Worm (Caenorhabditis elegans): ENCODE data around the gene cnc-4.

The cnc-4 gene

DNA sequence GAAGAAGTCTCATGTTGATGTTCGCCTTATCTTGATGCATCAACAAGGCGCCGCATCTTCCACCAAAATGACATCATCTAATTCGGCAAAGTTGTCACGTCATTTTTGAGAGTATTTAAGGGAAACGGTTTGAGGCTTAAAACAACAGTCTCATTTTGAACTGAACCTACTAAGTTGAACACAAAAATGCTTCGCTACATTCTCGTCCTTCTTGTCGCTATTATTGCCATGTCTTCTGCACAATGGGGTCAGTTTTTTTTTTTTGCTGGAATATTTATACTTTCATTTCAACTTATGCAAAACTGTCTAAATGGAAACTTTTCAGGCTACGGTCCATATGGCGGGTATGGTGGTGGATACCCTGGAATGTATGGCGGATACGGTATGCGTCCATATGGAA is at the start of gene cnc-4:
cnc-4 (plus strand) TSS at position 117 of the 400 bp plus-strand sequence.
- no peak for TF ChIP-seq nhr-23 (tag; optimal IDR thresholded peaks at IDR 0.05)
- no peak for TF ChIP-seq unc-62 (GFP tag; optimal IDR thresholded peaks at IDR 0.05)
- TF ChIP-seq ama-1 (optimal IDR thresholded peaks at IDR 0.05) = peak; percentile 79
- peak; percentile 56 for TF ChIP-seq sma-3 (GFP tag; optimal IDR thresholded peaks at IDR 0.05)
- no peak for TF ChIP-seq ceh-16 (tag; optimal IDR thresholded peaks at IDR 0.05)

DNA sequence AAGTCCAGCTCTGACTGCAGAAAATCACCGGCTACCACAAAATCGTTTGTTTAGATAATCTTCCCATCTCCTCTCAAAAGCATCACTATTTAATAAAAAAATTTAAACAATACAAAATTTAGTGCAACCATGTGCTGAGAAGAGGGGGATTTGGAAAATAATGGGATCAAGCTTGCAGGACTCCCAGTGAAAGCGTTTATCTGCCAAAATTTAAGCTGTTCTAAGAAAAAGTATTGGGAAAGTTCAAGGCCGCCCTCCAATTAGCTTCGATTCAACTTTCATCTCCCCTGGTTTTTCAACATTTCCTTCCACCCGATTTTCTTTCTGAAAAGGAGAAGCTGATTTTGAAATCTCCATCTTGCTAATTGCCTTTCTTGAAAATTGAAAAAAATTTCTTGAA is 38.9 kb upstream of the cnc-4 start:
- no peak for TF ChIP-seq ztf-1 (GFP tag; conservative IDR thresholded peaks at IDR 0.05)
- no peak for TF ChIP-seq nhr-237 (tag; optimal IDR thresholded peaks at IDR 0.05)
- TF ChIP-seq Y55F3AM.14 (GFP tag; optimal IDR thresholded peaks at IDR 0.05) = no peak
- no peak for TF ChIP-seq F13H6.1 (tag; optimal IDR thresholded peaks at IDR 0.05)
- TF ChIP-seq nhr-6 (tag; optimal IDR thresholded peaks at IDR 0.05) = no peak
- no peak for TF ChIP-seq snpc-4 (tag; optimal IDR thresholded peaks at IDR 0.05)
- TF ChIP-seq nhr-23 (tag; optimal IDR thresholded peaks at IDR 0.05) = no peak
- TF ChIP-seq aly-2 (tag; optimal IDR thresholded peaks at IDR 0.05) = no peak
- no peak for TF ChIP-seq ama-1 (optimal IDR thresholded peaks at IDR 0.05)
- TF ChIP-seq ceh-82 (tag; optimal IDR thresholded peaks at IDR 0.05) = no peak
- no peak for TF ChIP-seq mab-5 (tag; optimal IDR thresholded peaks at IDR 0.05)
- no peak for TF ChIP-seq nhr-10 (tag; optimal IDR thresholded peaks at IDR 0.05)

DNA sequence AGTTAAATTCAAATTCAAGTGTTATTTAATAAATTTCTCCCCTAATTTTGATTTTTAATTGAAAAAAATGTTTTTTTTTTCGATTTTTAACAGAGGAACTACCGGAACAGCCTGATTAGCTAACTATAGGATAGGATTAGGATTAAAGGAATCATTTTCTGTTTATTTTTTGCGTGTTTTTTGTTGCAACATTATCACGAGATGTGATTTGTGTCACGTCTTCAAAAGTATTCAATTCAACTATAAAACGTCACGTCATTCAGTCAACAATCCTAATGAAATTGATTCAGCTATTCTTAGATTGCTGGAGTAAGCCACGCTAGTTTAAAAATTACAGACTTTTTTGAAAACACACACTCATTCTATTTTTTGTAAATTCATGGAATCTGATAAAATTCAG is 36.3 kb upstream of the cnc-4 start:
- TF ChIP-seq Y55F3AM.14 (GFP tag; optimal IDR thresholded peaks at IDR 0.05) (no peak), ztf-11 (tag; optimal IDR thresholded peaks at IDR 0.05) (no peak), elt-1 (tag; optimal IDR thresholded peaks at IDR 0.05) (no peak), nhr-21 (tag; optimal IDR thresholded peaks at IDR 0.05) (no peak), ama-1 (optimal IDR thresholded peaks at IDR 0.05) (no peak), R02D3.7 (tag; optimal IDR thresholded peaks at IDR 0.05) (no peak), ceh-16 (tag; optimal IDR thresholded peaks at IDR 0.05) (no peak), egl-27 (tag; optimal IDR thresholded peaks at IDR 0.05) (no peak), nhr-11 (tag; optimal IDR thresholded peaks at IDR 0.05) (no peak)

DNA sequence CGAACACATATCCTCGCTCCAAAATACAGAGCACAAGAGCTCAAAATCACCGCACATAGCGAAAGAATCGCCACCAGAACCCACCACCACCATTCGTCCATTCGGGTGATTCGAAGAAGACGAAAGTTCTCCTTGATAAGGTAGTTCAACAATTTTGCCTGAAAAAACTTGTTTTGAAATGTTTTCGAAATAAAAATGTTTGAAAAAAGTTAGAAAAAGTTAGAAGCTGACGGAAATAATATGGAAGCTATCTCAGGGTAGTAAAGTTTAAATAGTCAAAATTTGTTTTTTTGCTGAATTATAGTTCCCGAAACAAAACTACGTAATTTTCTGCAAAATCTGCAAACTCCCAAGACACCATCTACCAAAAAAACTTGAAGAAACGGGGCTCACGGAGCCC is 35.5 kb upstream of the cnc-4 start, which contains the start of gene snt-5:
snt-5 (minus strand) TSS at position 101 of the 400 bp plus-strand sequence.
- no peak for TF ChIP-seq nhr-10 (tag; optimal IDR thresholded peaks at IDR 0.05)
- TF ChIP-seq fos-1 (tag; optimal IDR thresholded peaks at IDR 0.05) = no peak
- TF ChIP-seq dmd-4 (tag; optimal IDR thresholded peaks at IDR 0.05) = no peak
- no peak for TF ChIP-seq elt-3 (tag; optimal IDR thresholded peaks at IDR 0.05)
- TF ChIP-seq lsy-2 (tag; optimal IDR thresholded peaks at IDR 0.05) = no peak
- no peak for TF ChIP-seq nhr-12 (tag; optimal IDR thresholded peaks at IDR 0.05)
- no peak for TF ChIP-seq nhr-11 (tag; optimal IDR thresholded peaks at IDR 0.05)
- TF ChIP-seq ztf-1 (GFP tag; conservative IDR thresholded peaks at IDR 0.05) = no peak
- no peak for TF ChIP-seq mab-5 (tag; optimal IDR thresholded peaks at IDR 0.05)
- TF ChIP-seq mdl-1 (tag; optimal IDR thresholded peaks at IDR 0.05) = no peak
- TF ChIP-seq unc-55 (GFP tag; optimal IDR thresholded peaks at IDR 0.05) = no peak
- no peak for TF ChIP-seq ZK546.5 (tag; optimal IDR thresholded peaks at IDR 0.05)
- TF ChIP-seq lin-39 (tag; optimal IDR thresholded peaks at IDR 0.05) = no peak
- TF ChIP-seq ama-1 (optimal IDR thresholded peaks at IDR 0.05) = no peak
- no peak for TF ChIP-seq ztf-4 (tag; optimal IDR thresholded peaks at IDR 0.05)
- TF ChIP-seq sma-9 (GFP tag; optimal IDR thresholded peaks at IDR 0.05) = no peak
- TF ChIP-seq sma-9 (tag; optimal IDR thresholded peaks at IDR 0.05) = no peak

DNA sequence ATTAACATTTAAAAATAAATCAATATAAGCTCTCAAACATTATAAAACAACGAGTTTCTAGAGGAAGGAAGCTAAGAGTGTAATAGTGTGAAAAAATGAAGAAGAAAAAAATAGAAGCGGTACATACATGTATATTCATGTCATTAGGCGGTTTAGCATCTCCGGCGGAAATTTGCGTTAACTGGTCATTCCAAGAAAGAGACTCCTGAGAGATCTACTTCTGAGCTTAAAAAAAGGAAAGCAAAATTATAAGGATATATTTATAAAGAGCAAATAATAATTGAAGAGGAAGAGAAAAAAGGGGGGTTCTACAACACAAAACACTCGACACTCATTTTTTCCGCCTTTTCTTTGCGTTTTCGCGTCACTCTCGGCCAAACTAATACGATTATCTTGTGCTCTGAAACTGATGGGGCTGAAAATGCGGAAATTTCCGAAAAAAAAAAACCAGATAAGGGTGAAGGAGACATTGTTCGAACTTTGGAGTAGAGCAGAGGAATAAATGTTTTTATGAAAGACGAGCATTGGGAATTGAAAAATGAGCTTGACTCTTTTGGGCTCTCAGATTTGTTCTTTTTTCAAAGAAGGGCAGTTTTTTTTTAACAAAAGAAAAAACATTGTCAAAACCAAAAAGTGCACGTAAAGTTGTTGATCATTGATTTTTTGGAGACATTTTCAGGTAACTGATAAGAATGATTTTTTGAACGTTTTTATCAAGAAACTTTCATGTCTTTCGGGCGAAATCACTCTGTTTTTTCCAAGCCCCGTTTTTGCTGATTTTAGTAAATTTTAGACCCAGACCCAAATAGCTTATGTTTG is 32.2 kb upstream of the cnc-4 start:
- TF ChIP-seq ceh-82 (tag; optimal IDR thresholded peaks at IDR 0.05) (no peak), crh-2 (tag; optimal IDR thresholded peaks at IDR 0.05) (no peak), lin-39 (tag; optimal IDR thresholded peaks at IDR 0.05) (no peak), fos-1 (tag; optimal IDR thresholded peaks at IDR 0.05) (peak; percentile 42)

Measured in whole organism, L2 larva.